Worm (Caenorhabditis elegans) whole organism, mixed stage, embryonic: ENCODE data around the gene C41H7.9.

Experiments used
- elt-3 ChIP-seq: fragments of 150-350 bp; optimal IDR thresholded peaks from 2 replicates; lab custom pipeline; 2014; ENCODE audit warnings: missing biosample characterization, missing genetic modification characterization
- pha-4 ChIP-seq: fragments of 150-350 bp; optimal IDR thresholded peaks from 2 replicates; lab custom pipeline; 2018; ENCODE audit warnings: missing biosample characterization, missing genetic modification reagents, missing genetic modification characterization
- unc-62 ChIP-seq: fragments of 150-350 bp; optimal IDR thresholded peaks from 2 replicates; lab custom pipeline; 2014; ENCODE audit warnings: missing biosample characterization, missing genetic modification reagents, missing genetic modification characterization

- TF ChIP-seq pha-4 (no peak), unc-62 (GFP tag; lab: Kevin White, UChicago) (no peak), elt-3 (tag; lab: Kevin White, UChicago) (no peak)
Measured at ce11 chrII:3060782-3061181, 48.7 kb upstream of the C41H7.9 start, which contains the start of gene Y25C1A.6.
